Fruit fly (Drosophila melanogaster): ENCODE results near the gene CG43050.
A peak's percentile ranks its signal among the peaks of the same experiment; 100 is the strongest.

The CG43050 gene

DNA sequence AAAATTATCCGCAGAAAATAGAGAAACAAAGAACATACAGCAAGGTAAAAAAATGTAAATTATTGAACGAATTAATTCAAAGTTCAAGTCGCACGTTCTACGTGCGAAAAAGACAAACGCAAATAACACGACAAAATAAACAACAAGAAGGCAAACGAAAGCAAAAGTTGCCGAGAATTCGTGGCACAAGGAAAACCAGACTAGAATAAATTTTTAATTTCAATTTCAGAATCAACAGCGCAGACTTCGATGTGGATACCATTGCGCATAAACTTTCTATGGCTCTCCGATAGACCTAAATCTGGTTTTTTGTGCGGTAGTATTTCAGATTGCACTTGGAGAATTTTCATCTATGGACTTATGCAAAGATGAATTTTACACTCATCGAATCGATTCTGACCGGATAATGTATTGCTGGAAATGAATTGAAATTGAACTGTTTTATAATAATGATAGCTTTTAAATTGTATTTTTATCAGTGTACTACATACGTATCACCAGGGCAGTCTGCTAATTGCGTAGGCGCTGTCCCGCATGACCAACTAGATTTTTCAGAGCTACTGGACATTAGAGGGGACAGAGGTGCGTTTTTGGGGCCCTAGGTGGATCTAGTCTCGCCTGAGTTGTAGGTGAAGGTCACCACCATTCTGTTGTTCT, 35.5 kb upstream of the CG43050 start (continued):
- TF ChIP-seq Lhr (GFP tag; optimal IDR thresholded peaks at IDR 0.05) (no peak), crc (GFP tag; optimal IDR thresholded peaks at IDR 0.05) (peak; percentile 80), CG9797 (GFP tag; optimal IDR thresholded peaks at IDR 0.05) (no peak), CG18619 (GFP tag; optimal IDR thresholded peaks at IDR 0.05) (peak; percentile 86), CG4360 (GFP tag; IDR thresholded peaks at IDR 0.05) (no peak), Neu2 (GFP tag; optimal IDR thresholded peaks at IDR 0.05; ENCODE audit: borderline replicate concordance) (no peak), CHES-1-like (GFP tag; optimal IDR thresholded peaks at IDR 0.05) (peak; percentile 90), ttk (GFP tag; IDR thresholded peaks at IDR 0.05) (peak; percentile 83), Dll (GFP tag; IDR thresholded peaks at IDR 0.05; ENCODE audit: partially characterized antibody) (no peak), CG18011 (GFP tag; optimal IDR thresholded peaks at IDR 0.05) (peak; percentile 76), Dp (GFP tag; optimal IDR thresholded peaks at IDR 0.05) (no peak), zfh2 (GFP tag; optimal IDR thresholded peaks at IDR 0.05) (peak; percentile 89), pita (GFP tag; optimal IDR thresholded peaks at IDR 0.05) (no peak), bcd (GFP tag; optimal IDR thresholded peaks at IDR 0.05) (peak; percentile 86), CG34376 (GFP tag; optimal IDR thresholded peaks at IDR 0.05) (peak; percentile 49), CG9215 (GFP tag; IDR thresholded peaks at IDR 0.05) (peak; percentile 88), sob (GFP tag; IDR thresholded peaks at IDR 0.05) (peak; percentile 95), ind (GFP tag; optimal IDR thresholded peaks at IDR 0.05) (peak; percentile 86), CG3281 (GFP tag; optimal IDR thresholded peaks at IDR 0.05) (peak; percentile 89), Sin3A (optimal IDR thresholded peaks at IDR 0.05) (no peak), her (GFP tag; optimal IDR thresholded peaks at IDR 0.05) (peak; percentile 88), ato (GFP tag; IDR thresholded peaks at IDR 0.05; ENCODE audit: partially characterized antibody) (no peak), CG8765 (GFP tag; IDR thresholded peaks at IDR 0.05) (peak; percentile 73; the same call in 1 of the 2 replicates), GATAe (GFP tag; conservative IDR thresholded peaks at IDR 0.05) (peak; percentile 84), CG30431 (GFP tag; optimal IDR thresholded peaks at IDR 0.05) (peak; percentile 36), Side (GFP tag; optimal IDR thresholded peaks at IDR 0.05) (peak; percentile 87), CG4404 (GFP tag; IDR thresholded peaks at IDR 0.05) (peak; percentile 61), Jarid2 (GFP tag; optimal IDR thresholded peaks at IDR 0.05) (peak; percentile 50), esg (GFP tag; conservative IDR thresholded peaks at IDR 0.05) (peak; percentile 82), CG4328 (GFP tag; optimal IDR thresholded peaks at IDR 0.05) (no peak), Dbx (GFP tag; IDR thresholded peaks at IDR 0.05) (peak; percentile 97), Dref (GFP tag; IDR thresholded peaks at IDR 0.05) (peak; percentile 44), ewg (GFP tag; optimal IDR thresholded peaks at IDR 0.05) (peak; percentile 32), CG7786 (GFP tag; optimal IDR thresholded peaks at IDR 0.05) (peak; percentile 88), E2f1 (GFP tag; IDR thresholded peaks at IDR 0.05) (peak; percentile 86), sug (tag; optimal IDR thresholded peaks at IDR 0.05) (peak; percentile 50), CG30020 (tag; optimal IDR thresholded peaks at IDR 0.05) (no peak), CG9609 (GFP tag; optimal IDR thresholded peaks at IDR 0.05) (peak; percentile 86), chif (GFP tag; optimal IDR thresholded peaks at IDR 0.05) (peak; percentile 70 to 89), fd3F (GFP tag; optimal IDR thresholded peaks at IDR 0.05) (peak; percentile 92), fu2 (GFP tag; optimal IDR thresholded peaks at IDR 0.05) (peak; percentile 93), sr (GFP tag; IDR thresholded peaks at IDR 0.05) (peak; percentile 88; the same call in 2 of the 3 replicates), CG2129 (GFP tag; IDR thresholded peaks at IDR 0.05; ENCODE audit: partially characterized antibody) (no peak), Bdp1 (GFP tag; optimal IDR thresholded peaks at IDR 0.05) (peak; percentile 63), knrl (GFP tag; IDR thresholded peaks at IDR 0.05; ENCODE audit: partially characterized antibody) (no peak), scrt (GFP tag; optimal IDR thresholded peaks at IDR 0.05) (peak; percentile 78), tll (GFP tag; optimal IDR thresholded peaks at IDR 0.05) (no peak), kay (GFP tag; optimal IDR thresholded peaks at IDR 0.05) (peak; percentile 67), slou (GFP tag; optimal IDR thresholded peaks at IDR 0.05) (peak; percentile 89), zfh1 (GFP tag; IDR thresholded peaks at IDR 0.05) (peak; percentile 84)

All from whole organism, embryonic.